Worm (Caenorhabditis elegans) whole organism, late embryonic: Measurements from ENCODE around the gene sre-2.

Source experiments
- C08G9.2 ChIP-seq: sonication (generic microtip); optimal IDR thresholded peaks from 2 replicates; lab custom pipeline; 2016; ENCODE audit warnings: mild to moderate bottlenecking, missing genetic modification characterization, moderate library complexity, missing compliant biosample characterization
- K02D7.2 ChIP-seq: sonication (generic microtip); optimal IDR thresholded peaks from 2 replicates; lab custom pipeline; 2017; ENCODE audit warnings: mild to moderate bottlenecking, missing genetic modification characterization, missing compliant biosample characterization
- K09A11.1 ChIP-seq: sonication (generic microtip); optimal IDR thresholded peaks from 2 replicates; lab custom pipeline; 2017; ENCODE audit warnings: antibody characterized with exemption, mild to moderate bottlenecking, missing genetic modification characterization, missing compliant biosample characterization; ENCODE audit not compliant: insufficient read depth
- T23F11.4 ChIP-seq: fragments of 200-800 bp; sonication (Bioruptor generic); optimal IDR thresholded peaks from 2 replicates; lab custom pipeline; 2018; ENCODE audit warnings: mild to moderate bottlenecking, missing genetic modification characterization, missing compliant biosample characterization
- Y22D7AL.16 ChIP-seq: sonication (generic microtip); optimal IDR thresholded peaks from 2 replicates; lab custom pipeline; 2016; ENCODE audit warnings: missing genetic modification characterization, missing compliant biosample characterization
- ahr-1 ChIP-seq: sonication (generic microtip); optimal IDR thresholded peaks from 2 replicates; lab custom pipeline; 2016; ENCODE audit warnings: missing genetic modification characterization, missing compliant biosample characterization
- ama-1 ChIP-seq: fragments of 150-350 bp; optimal IDR thresholded peaks from 2 replicates; lab custom pipeline; 2014
- ceh-14 ChIP-seq: sonication (generic microtip); optimal IDR thresholded peaks from 2 replicates; lab custom pipeline; 2016; ENCODE audit warnings: missing genotype, missing genetic modification characterization, missing compliant biosample characterization
- ceh-18 ChIP-seq: sonication (generic microtip); optimal IDR thresholded peaks from 2 replicates; lab custom pipeline; 2016; ENCODE audit warnings: missing genetic modification characterization, missing compliant biosample characterization
- ceh-2 ChIP-seq: sonication (generic microtip); optimal IDR thresholded peaks from 2 replicates; lab custom pipeline; 2016; ENCODE audit warnings: missing genotype, missing genetic modification characterization, missing compliant biosample characterization
- ceh-24 ChIP-seq: sonication (generic microtip); optimal IDR thresholded peaks from 2 replicates; lab custom pipeline; 2016; ENCODE audit warnings: mild to moderate bottlenecking, missing genetic modification characterization, missing compliant biosample characterization
- ceh-30 ChIP-seq: fragments of 150-350 bp; optimal IDR thresholded peaks from 2 replicates; lab custom pipeline; 2014; ENCODE audit warnings: missing biosample characterization, missing genetic modification characterization
- ceh-6 ChIP-seq: fragments of 200-800 bp; sonication (Bioruptor generic); optimal IDR thresholded peaks from 2 replicates; lab custom pipeline; 2018; ENCODE audit warnings: mild to moderate bottlenecking, missing genetic modification characterization, missing compliant biosample characterization
- che-1 ChIP-seq: sonication (generic microtip); optimal IDR thresholded peaks from 2 replicates; lab custom pipeline; 2016; ENCODE audit warnings: mild to moderate bottlenecking, missing genetic modification characterization, missing compliant biosample characterization
- dmd-4 ChIP-seq: sonication (generic microtip); optimal IDR thresholded peaks from 2 replicates; lab custom pipeline; 2016; ENCODE audit warnings: borderline replicate concordance, missing genetic modification characterization, missing compliant biosample characterization
- dve-1 ChIP-seq: sonication (generic microtip); optimal IDR thresholded peaks from 2 replicates; lab custom pipeline; 2017; ENCODE audit warnings: antibody characterized with exemption, mild to moderate bottlenecking, missing genetic modification characterization, missing compliant biosample characterization
- elt-2 ChIP-seq: sonication (generic microtip); optimal IDR thresholded peaks from 2 replicates; lab custom pipeline; 2016; ENCODE audit warnings: missing genetic modification reagents, missing genetic modification characterization, missing compliant biosample characterization
- elt-4 ChIP-seq: sonication (generic microtip); optimal IDR thresholded peaks from 2 replicates; lab custom pipeline; 2016; ENCODE audit warnings: missing genetic modification characterization, missing compliant biosample characterization
- ets-4 ChIP-seq: sonication (generic microtip); optimal IDR thresholded peaks from 2 replicates; lab custom pipeline; 2016; ENCODE audit warnings: missing genetic modification characterization, missing compliant biosample characterization
- eyg-1 ChIP-seq: sonication (generic microtip); optimal IDR thresholded peaks from 2 replicates; lab custom pipeline; 2016; ENCODE audit warnings: missing genotype, missing genetic modification characterization, missing compliant biosample characterization
- fax-1 ChIP-seq: sonication (generic microtip); optimal IDR thresholded peaks from 2 replicates; lab custom pipeline; 2016; ENCODE audit warnings: missing genotype, missing genetic modification characterization, missing compliant biosample characterization
- fkh-10 ChIP-seq: fragments of 150-350 bp; optimal IDR thresholded peaks from 2 replicates; lab custom pipeline; 2014; ENCODE audit warnings: missing biosample characterization, missing genetic modification reagents, missing genetic modification characterization
- fkh-6 ChIP-seq: sonication (generic microtip); optimal IDR thresholded peaks from 2 replicates; lab custom pipeline; 2016; ENCODE audit warnings: missing genetic modification characterization, missing compliant biosample characterization
- gmeb-2 ChIP-seq: sonication (generic microtip); optimal IDR thresholded peaks from 2 replicates; lab custom pipeline; 2016; ENCODE audit warnings: missing genetic modification characterization, inconsistent platforms, missing compliant biosample characterization
- hlh-13 ChIP-seq: fragments of 200-800 bp; sonication (Bioruptor generic); optimal IDR thresholded peaks from 2 replicates; lab custom pipeline; 2018; ENCODE audit warnings: mild to moderate bottlenecking, missing genetic modification characterization, missing compliant biosample characterization
- hlh-15 ChIP-seq: sonication (generic microtip); optimal IDR thresholded peaks from 2 replicates; lab custom pipeline; 2016; ENCODE audit warnings: missing genetic modification characterization, missing compliant biosample characterization
- hlh-30 ChIP-seq: sonication (generic microtip); optimal IDR thresholded peaks from 2 replicates; lab custom pipeline; 2017; ENCODE audit warnings: antibody characterized with exemption, missing genetic modification characterization, missing compliant biosample characterization; ENCODE audit not compliant: insufficient read depth
- hlh-8 ChIP-seq: sonication (generic microtip); optimal IDR thresholded peaks from 2 replicates; lab custom pipeline; 2016; ENCODE audit warnings: missing genotype, missing genetic modification characterization, missing compliant biosample characterization
- lin-11 ChIP-seq: fragments of 200-800 bp; sonication (Bioruptor generic); optimal IDR thresholded peaks from 2 replicates; lab custom pipeline; 2018; ENCODE audit warnings: mild to moderate bottlenecking, missing genetic modification characterization, missing compliant biosample characterization
- madf-2 ChIP-seq: sonication (generic microtip); optimal IDR thresholded peaks from 2 replicates; lab custom pipeline; 2017; ENCODE audit warnings: missing genetic modification characterization, missing compliant biosample characterization
- mec-3 ChIP-seq: sonication (generic microtip); optimal IDR thresholded peaks from 2 replicates; lab custom pipeline; 2016; ENCODE audit warnings: borderline replicate concordance, missing genetic modification characterization, missing compliant biosample characterization
- nhr-232 ChIP-seq: sonication (generic microtip); optimal IDR thresholded peaks from 2 replicates; lab custom pipeline; 2016; ENCODE audit warnings: missing genetic modification characterization, missing compliant biosample characterization
- npax-4 ChIP-seq: sonication (generic microtip); optimal IDR thresholded peaks from 2 replicates; lab custom pipeline; 2016; ENCODE audit warnings: missing genetic modification characterization, missing compliant biosample characterization
- odd-2 ChIP-seq: sonication (generic microtip); optimal IDR thresholded peaks from 2 replicates; lab custom pipeline; 2017; ENCODE audit warnings: antibody characterized with exemption, mild to moderate bottlenecking, missing genetic modification characterization, missing compliant biosample characterization
- pag-3 ChIP-seq: sonication (generic microtip); optimal IDR thresholded peaks from 2 replicates; lab custom pipeline; 2016; ENCODE audit warnings: missing compliant biosample characterization, missing genetic modification characterization, borderline replicate concordance
- pax-1 ChIP-seq: fragments of 150-350 bp; optimal IDR thresholded peaks from 2 replicates; lab custom pipeline; 2014; ENCODE audit warnings: missing biosample characterization, missing genetic modification characterization
- pha-2 ChIP-seq: sonication (generic microtip); optimal IDR thresholded peaks from 2 replicates; lab custom pipeline; 2017; ENCODE audit warnings: mild to moderate bottlenecking, missing genetic modification characterization, missing compliant biosample characterization
- pha-4 ChIP-seq: fragments of 150-350 bp; optimal IDR thresholded peaks from 2 replicates; lab custom pipeline; 2018; ENCODE audit warnings: missing biosample characterization, missing genetic modification reagents, missing genetic modification characterization
- pqm-1 ChIP-seq: sonication (generic microtip); optimal IDR thresholded peaks from 2 replicates; lab custom pipeline; 2016; ENCODE audit warnings: missing genetic modification characterization, missing compliant biosample characterization
- ref-2 ChIP-seq: sonication (generic microtip); optimal IDR thresholded peaks from 2 replicates; lab custom pipeline; 2016; ENCODE audit warnings: missing genetic modification characterization, missing compliant biosample characterization
- sox-4 ChIP-seq: sonication (generic microtip); optimal IDR thresholded peaks from 2 replicates; lab custom pipeline; 2017; ENCODE audit warnings: mild to moderate bottlenecking, missing genetic modification characterization, inconsistent platforms, missing compliant biosample characterization
- syd-9 ChIP-seq: sonication (generic microtip); optimal IDR thresholded peaks from 2 replicates; lab custom pipeline; 2016; ENCODE audit warnings: mild to moderate bottlenecking, missing genetic modification characterization, moderate library complexity, missing compliant biosample characterization
- tbx-2 ChIP-seq: sonication (generic microtip); optimal IDR thresholded peaks from 2 replicates; lab custom pipeline; 2016; ENCODE audit warnings: missing genetic modification characterization, missing compliant biosample characterization
- tbx-7 ChIP-seq: sonication (generic microtip); optimal IDR thresholded peaks from 2 replicates; lab custom pipeline; 2016; ENCODE audit warnings: missing genotype, missing genetic modification characterization, missing compliant biosample characterization
- unc-3 ChIP-seq, 2 experiments: fragments of 200-800 bp in 1 of 2; sonication (Bioruptor generic) in 1 of 2; sonication (generic microtip) in 1 of 2; conservative IDR thresholded peaks in 1 of 2; optimal IDR thresholded peaks in 1 of 2; 2 replicates each; pipeline versions ENCODE4 v1.3.6 to Lab custom; 2016 to 2022; ENCODE audit warnings: missing compliant biosample characterization in 2 of 2, missing genetic modification characterization in 2 of 2, missing genetic modification reagents in 1 of 2
- unc-42 ChIP-seq: sonication (generic microtip); optimal IDR thresholded peaks from 2 replicates; lab custom pipeline; 2016; ENCODE audit warnings: missing genotype, missing genetic modification characterization, missing compliant biosample characterization
- unc-55 ChIP-seq: sonication (generic microtip); optimal IDR thresholded peaks from 2 replicates; lab custom pipeline; 2017; ENCODE audit warnings: missing biosample characterization, missing genetic modification reagents, missing genetic modification characterization
- zip-5 ChIP-seq: sonication (generic microtip); optimal IDR thresholded peaks from 2 replicates; lab custom pipeline; 2016; ENCODE audit warnings: missing genetic modification characterization, missing compliant biosample characterization

Gene sre-2

ce11 chrII:8075324-8075810 lies 26.6 kb downstream of the sre-2 start, which contains the start of gene K02C4.2 (continued):
- TF ChIP-seq hlh-30 (tag; lab: Kevin White, UChicago): peak; percentile 55
- TF ChIP-seq npax-4 (tag; lab: Kevin White, UChicago): peak; percentile 18
- peak; percentile 78 for TF ChIP-seq ceh-6 (GFP tag; lab: Kevin White, UChicago)
- no peak for TF ChIP-seq ets-4 (tag; lab: Kevin White, UChicago)
- TF ChIP-seq elt-4 (tag; lab: Kevin White, UChicago): no peak
- no peak for TF ChIP-seq unc-55 (GFP tag; lab: Kevin White, UChicago)
- TF ChIP-seq pha-2 (tag; lab: Kevin White, UChicago): peak; percentile 21
- no peak for TF ChIP-seq Y22D7AL.16 (tag; lab: Kevin White, UChicago)
- no peak for TF ChIP-seq mec-3 (tag; lab: Kevin White, UChicago)
- TF ChIP-seq pax-1: no peak
- TF ChIP-seq eyg-1 (tag; lab: Kevin White, UChicago): peak; percentile 52
- TF ChIP-seq syd-9 (tag; lab: Kevin White, UChicago): no peak
- peak; percentile 40 for TF ChIP-seq ceh-14
- no peak for TF ChIP-seq ceh-24 (tag; lab: Kevin White, UChicago)
- peak; percentile 57 for TF ChIP-seq ceh-18 (tag; lab: Kevin White, UChicago)
- TF ChIP-seq pha-4 (tag; lab: Kevin White, UChicago): no peak
- peak; percentile 82 for TF ChIP-seq elt-2 (tag; lab: Kevin White, UChicago)
- TF ChIP-seq K09A11.1: peak; percentile 63
- TF ChIP-seq fkh-6 (tag; lab: Kevin White, UChicago): peak; percentile 46
- no peak for TF ChIP-seq hlh-8 (tag; lab: Kevin White, UChicago)
- TF ChIP-seq unc-3 (GFP tag; conservative IDR thresholded peaks at IDR 0.05; lab: Robert Waterston, UW): no peak
- no peak for TF ChIP-seq unc-3 (tag; optimal IDR thresholded peaks at IDR 0.05; lab: Kevin White, UChicago)
- TF ChIP-seq ama-1: no peak
- peak; percentile 55 for TF ChIP-seq sox-4 (tag; lab: Kevin White, UChicago)
- TF ChIP-seq C08G9.2 (tag; lab: Kevin White, UChicago): peak; percentile 48
- TF ChIP-seq gmeb-2 (tag; lab: Kevin White, UChicago): no peak
- TF ChIP-seq pqm-1 (tag; lab: Kevin White, UChicago): no peak
- peak; percentile 6 for TF ChIP-seq ceh-2 (tag; lab: Kevin White, UChicago)
- peak; percentile 57 for TF ChIP-seq hlh-13 (GFP tag; lab: Kevin White, UChicago)
- no peak for TF ChIP-seq hlh-15
- no peak for TF ChIP-seq unc-42 (tag; lab: Kevin White, UChicago)
- TF ChIP-seq nhr-232 (tag; lab: Kevin White, UChicago): peak; percentile 64
- TF ChIP-seq ref-2 (tag; lab: Kevin White, UChicago): peak; percentile 59
- peak; percentile 49 for TF ChIP-seq lin-11 (tag; lab: Kevin White, UChicago)
- no peak for TF ChIP-seq fkh-10
- TF ChIP-seq fax-1: peak; percentile 9
- no peak for TF ChIP-seq ahr-1 (tag; lab: Kevin White, UChicago)
- peak; percentile 73 for TF ChIP-seq tbx-2 (tag; lab: Kevin White, UChicago)
- TF ChIP-seq madf-2: no peak
- TF ChIP-seq ceh-30 (tag; lab: Kevin White, UChicago): no peak
- TF ChIP-seq dve-1 (tag; lab: Kevin White, UChicago): peak; percentile 76
- peak; percentile 71 for TF ChIP-seq che-1 (tag; lab: Kevin White, UChicago)
- no peak for TF ChIP-seq dmd-4 (tag; lab: Kevin White, UChicago)
- TF ChIP-seq pag-3 (tag; lab: Kevin White, UChicago): no peak
- peak; percentile 12 for TF ChIP-seq odd-2 (tag; lab: Kevin White, UChicago)
- peak; percentile 9 for TF ChIP-seq tbx-7 (tag; lab: Kevin White, UChicago)
- no peak for TF ChIP-seq zip-5
- peak; percentile 45 for TF ChIP-seq T23F11.4 (GFP tag; lab: Kevin White, UChicago)
- TF ChIP-seq K02D7.2 (tag; lab: Kevin White, UChicago): peak; percentile 5
